Fruit fly (Drosophila melanogaster): ENCODE measurements around the gene CG9536.

- TF ChIP-seq psq (optimal IDR thresholded peaks at IDR 0.05) (no peak), CG8478 (optimal IDR thresholded peaks at IDR 0.05) (no peak)
Observed at dm6 chr2L:6479226-6479906, 2.6 kb upstream of the CG9536 start.
